Worm (Caenorhabditis elegans) whole organism, late embryonic: ENCODE data around the gene ceh-89.

Source experiments
- ceh-9 ChIP-seq: sonication (generic microtip); optimal IDR thresholded peaks from 2 replicates; lab custom pipeline; 2016; ENCODE audit warnings: mild to moderate bottlenecking, missing genetic modification characterization, inconsistent platforms, missing compliant biosample characterization
- dve-1 ChIP-seq: sonication (generic microtip); optimal IDR thresholded peaks from 2 replicates; lab custom pipeline; 2017; ENCODE audit warnings: antibody characterized with exemption, mild to moderate bottlenecking, missing genetic modification characterization, missing compliant biosample characterization
- hlh-30 ChIP-seq: sonication (generic microtip); optimal IDR thresholded peaks from 2 replicates; lab custom pipeline; 2017; ENCODE audit warnings: antibody characterized with exemption, missing genetic modification characterization, missing compliant biosample characterization; ENCODE audit not compliant: insufficient read depth
- tbx-2 ChIP-seq: sonication (generic microtip); optimal IDR thresholded peaks from 2 replicates; lab custom pipeline; 2016; ENCODE audit warnings: missing genetic modification characterization, missing compliant biosample characterization

DNA sequence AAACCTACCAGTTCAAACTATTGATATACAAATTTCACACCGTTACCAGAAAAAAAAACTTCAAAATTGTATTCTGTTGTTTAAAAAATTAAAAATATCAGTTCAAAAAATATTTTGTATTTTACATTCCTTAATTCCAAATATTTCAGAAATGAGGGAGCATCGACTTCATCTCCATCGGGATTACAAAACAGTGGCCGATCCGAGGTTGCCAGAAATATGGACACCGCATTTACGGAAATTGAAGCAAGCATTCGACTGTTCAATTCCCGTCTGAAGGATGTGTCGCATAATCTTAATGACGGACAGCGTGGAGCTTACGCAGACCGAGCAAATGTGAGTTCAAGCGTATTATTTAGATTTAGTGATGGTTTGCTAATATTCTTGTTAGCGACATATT is 9.1 kb upstream of the ceh-89 start:
- no peak for TF ChIP-seq dve-1 (tag; lab: Kevin White, UChicago)
- TF ChIP-seq tbx-2 (tag; lab: Kevin White, UChicago) = no peak
- TF ChIP-seq hlh-30 (tag; lab: Kevin White, UChicago) = no peak
- no peak for TF ChIP-seq ceh-9 (tag; lab: Kevin White, UChicago)
